Fruit fly (Drosophila melanogaster): ENCODE results near the gene CG7049.

CG7049 gene

dm6 chr3L:136591-137280 lies 39.3 kb downstream of the CG7049 start:
- TF ChIP-seq prd (optimal IDR thresholded peaks at IDR 0.05) = no peak
- TF ChIP-seq prd (GFP tag; IDR thresholded peaks at IDR 0.05) = no peak
- TF ChIP-seq Nf-YB (GFP tag; optimal IDR thresholded peaks at IDR 0.05) = no peak
- 0 out of 2 replicates have a peak, but pooled peaks have one; percentile 7 for TF ChIP-seq Nf-YA (GFP tag; IDR thresholded peaks at IDR 0.05)
- TF ChIP-seq Hr3 (GFP tag; optimal IDR thresholded peaks at IDR 0.05) = no peak
- TF ChIP-seq HmgZ (tag; optimal IDR thresholded peaks at IDR 0.05) = no peak
- no peak for TF ChIP-seq CG11695 (GFP tag; IDR thresholded peaks at IDR 0.05)
- TF ChIP-seq fd96Cb (tag; optimal IDR thresholded peaks at IDR 0.05) = no peak
- TF ChIP-seq CG14014 (GFP tag; IDR thresholded peaks at IDR 0.05) = no peak
- no peak for TF ChIP-seq CG10431 (GFP tag; optimal IDR thresholded peaks at IDR 0.05)
- peak; percentile 5 for TF ChIP-seq caup (GFP tag; optimal IDR thresholded peaks at IDR 0.05; ENCODE audit: severe bottlenecking)
- no peak for TF ChIP-seq CG11456 (GFP tag; IDR thresholded peaks at IDR 0.05)
- peak; percentile 9 for TF ChIP-seq CG8281 (tag; optimal IDR thresholded peaks at IDR 0.05)
- no peak for TF ChIP-seq klu (GFP tag; IDR thresholded peaks at IDR 0.05)
- TF ChIP-seq wek (GFP tag; optimal IDR thresholded peaks at IDR 0.05) = peak; percentile 17
- peak; percentile 23 for TF ChIP-seq CG34376 (GFP tag; optimal IDR thresholded peaks at IDR 0.05)
- TF ChIP-seq slbo (GFP tag; IDR thresholded peaks at IDR 0.05) = no peak
- no peak for TF ChIP-seq lola (GFP tag; optimal IDR thresholded peaks at IDR 0.05)
- TF ChIP-seq Oli (tag; optimal IDR thresholded peaks at IDR 0.05) = no peak
- peak; percentile 8; the same call in 1 of the 2 replicates for TF ChIP-seq ara (GFP tag; IDR thresholded peaks at IDR 0.05)
- no peak for TF ChIP-seq Doc3 (GFP tag; IDR thresholded peaks at IDR 0.05; ENCODE audit: partially characterized antibody)
- TF ChIP-seq Side (GFP tag; optimal IDR thresholded peaks at IDR 0.05) = no peak
- no peak for TF ChIP-seq NfI (GFP tag; optimal IDR thresholded peaks at IDR 0.05)
- no peak for TF ChIP-seq CrebB (tag; optimal IDR thresholded peaks at IDR 0.05)
- peak; percentile 25; the same call in 1 of the 2 replicates for TF ChIP-seq sob (GFP tag; IDR thresholded peaks at IDR 0.05)
- no peak for TF ChIP-seq aop (GFP tag; IDR thresholded peaks at IDR 0.05)
- no peak for TF ChIP-seq Hr39 (optimal IDR thresholded peaks at IDR 0.05)
- no peak for TF ChIP-seq Hr78 (GFP tag; optimal IDR thresholded peaks at IDR 0.05)
- no peak for TF ChIP-seq CG15696 (tag; optimal IDR thresholded peaks at IDR 0.05)
- no peak for TF ChIP-seq D (optimal IDR thresholded peaks at IDR 0.05)
- peak; percentile 10 for TF ChIP-seq D (GFP tag; optimal IDR thresholded peaks at IDR 0.05)
- TF ChIP-seq rib (GFP tag; IDR thresholded peaks at IDR 0.05) = no peak
- TF ChIP-seq sug (tag; optimal IDR thresholded peaks at IDR 0.05) = peak; percentile 25
- no peak for TF ChIP-seq CG31365 (tag; optimal IDR thresholded peaks at IDR 0.05)
- TF ChIP-seq Xrp1 (GFP tag; IDR thresholded peaks at IDR 0.05) = 0 out of 2 replicates have a peak, but pooled peaks have one; percentile 7
- no peak for TF ChIP-seq CG7963 (GFP tag; IDR thresholded peaks at IDR 0.05; ENCODE audit: partially characterized antibody)
- no peak for TF ChIP-seq dpn (GFP tag; optimal IDR thresholded peaks at IDR 0.05)
- peak; percentile 72 for TF ChIP-seq exex (tag; optimal IDR thresholded peaks at IDR 0.05)
- TF ChIP-seq CG9215 (GFP tag; IDR thresholded peaks at IDR 0.05) = no peak
- no peak for TF ChIP-seq vnd (GFP tag; IDR thresholded peaks at IDR 0.05; ENCODE audit: partially characterized antibody)
- no peak for TF ChIP-seq Adf1 (GFP tag; IDR thresholded peaks at IDR 0.05)
- TF ChIP-seq tio (GFP tag; optimal IDR thresholded peaks at IDR 0.05) = no peak
- TF ChIP-seq mirr (GFP tag; optimal IDR thresholded peaks at IDR 0.05) = peak; percentile 44
- no peak for TF ChIP-seq TFAM (GFP tag; optimal IDR thresholded peaks at IDR 0.05)
- no peak for TF ChIP-seq CG32772 (GFP tag; IDR thresholded peaks at IDR 0.05)
- TF ChIP-seq danr (GFP tag; IDR thresholded peaks at IDR 0.05) = no peak
- TF ChIP-seq ATbp (GFP tag; optimal IDR thresholded peaks at IDR 0.05) = peak; percentile 41
- TF ChIP-seq al (GFP tag; IDR thresholded peaks at IDR 0.05) = no peak
- TF ChIP-seq fd64A (GFP tag; optimal IDR thresholded peaks at IDR 0.05) = peak; percentile 22
- TF ChIP-seq CG10979 (tag; optimal IDR thresholded peaks at IDR 0.05) = no peak
